Worm (Caenorhabditis elegans): ENCODE data around the gene F45D3.4.
"Not testable (repeated sequence)": the region's sequence is repeated elsewhere in the genome, so short reads cannot be mapped to it uniquely, and the experiment has no call there.

DNA sequence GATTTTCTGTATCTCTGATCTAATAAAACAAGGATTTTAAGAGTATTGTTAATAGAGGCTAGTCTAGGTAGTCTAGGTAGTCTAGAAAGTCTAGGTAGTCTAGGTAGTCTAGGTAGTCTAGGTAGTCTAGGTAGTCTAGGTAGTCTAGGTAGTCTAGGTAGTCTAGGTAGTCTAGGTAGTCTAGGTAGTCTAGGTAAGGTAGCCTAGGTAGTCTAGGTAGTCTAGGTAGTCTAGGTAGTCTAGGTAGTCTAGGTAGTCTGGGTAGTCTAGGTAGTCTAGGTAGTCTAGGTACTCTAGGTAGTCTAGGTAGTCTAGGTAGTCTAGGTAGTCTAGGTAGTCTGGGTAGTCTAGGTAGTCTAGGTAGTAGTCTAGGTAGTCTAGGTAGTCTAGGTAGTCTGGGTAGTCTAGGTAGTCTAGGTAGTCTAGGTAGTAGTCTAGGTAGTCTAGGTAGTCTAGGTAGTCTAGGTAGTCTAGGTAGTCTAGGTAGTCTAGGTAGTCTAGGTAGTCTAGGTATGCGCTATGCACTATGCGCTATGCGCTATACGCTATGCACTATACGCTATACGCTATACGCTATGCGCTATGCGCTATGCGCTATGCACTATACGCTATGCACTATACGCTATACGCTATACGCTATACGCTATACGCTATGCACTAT is 42.9 kb downstream of the F45D3.4 start:
- not testable (repeated sequence) for TF ChIP-seq madf-8 (GFP tag; conservative IDR thresholded peaks at IDR 0.05); him-1 (tag; optimal IDR thresholded peaks at IDR 0.05); unc-62 (GFP tag; optimal IDR thresholded peaks at IDR 0.05); bed-2 (GFP tag; IDR thresholded peaks at IDR 0.05)
- TF ChIP-seq F57A8.1 (GFP tag; optimal IDR thresholded peaks at IDR 0.05) (peak; percentile 62), ets-4 (GFP tag; optimal IDR thresholded peaks at IDR 0.05) (peak; percentile 2)
